Fruit fly (Drosophila melanogaster) whole organism, embryonic: ENCODE measurements around the gene CG5214.

Experiments used
- Aef1 ChIP-seq: fragments of 200-800 bp; sonication (Bioruptor generic); IDR thresholded peaks from 3 replicates; pipeline ENCODE4 v1.3.6; 2022; ENCODE audit warnings: missing biosample characterization, missing genetic modification characterization
- CG10209 ChIP-seq: fragments of 200-800 bp; sonication (Bioruptor generic); optimal IDR thresholded peaks from 3 replicates; lab custom pipeline; 2017; ENCODE audit warnings: missing biosample characterization, mild to moderate bottlenecking, missing genetic modification characterization, missing genetic modification reagents
- CG1024 ChIP-seq: fragments of 200-800 bp; sonication (Bioruptor generic); IDR thresholded peaks from 2 replicates; pipeline ENCODE4 v1.3.6; 2022; ENCODE audit warnings: missing biosample characterization, missing genetic modification characterization
- CG10267 ChIP-seq: fragments of 200-800 bp; sonication (Bioruptor generic); optimal IDR thresholded peaks from 2 replicates; lab custom pipeline; 2018; ENCODE audit warnings: missing biosample characterization, mild to moderate bottlenecking, missing genetic modification characterization, moderate library complexity
- CG10431 ChIP-seq: fragments of 200-800 bp; sonication (Bioruptor generic); optimal IDR thresholded peaks from 3 replicates; lab custom pipeline; 2018; ENCODE audit warnings: missing biosample characterization, mild to moderate bottlenecking, missing genetic modification characterization
- CG11085 ChIP-seq: fragments of 200-800 bp; sonication (Bioruptor generic); IDR thresholded peaks from 2 replicates; pipeline ENCODE4 v1.3.6; 2022; ENCODE audit warnings: missing biosample characterization, missing genetic modification characterization
- CG12236 ChIP-seq: fragments of 200-800 bp; sonication (Bioruptor generic); optimal IDR thresholded peaks from 2 replicates; lab custom pipeline; 2016; ENCODE audit warnings: missing biosample characterization, missing genetic modification characterization
- CG13424 ChIP-seq: fragments of 200-800 bp; sonication (Bioruptor generic); optimal IDR thresholded peaks from 2 replicates; lab custom pipeline; 2019; ENCODE audit warnings: missing biosample characterization, mild to moderate bottlenecking, missing genetic modification characterization, moderate library complexity
- CG15696 ChIP-seq: fragments of 200-800 bp; sonication (Bioruptor generic); optimal IDR thresholded peaks from 2 replicates; lab custom pipeline; 2019; ENCODE audit warnings: missing biosample characterization, mild to moderate bottlenecking, missing genetic modification characterization, moderate library complexity
- CG17612 ChIP-seq: fragments of 200-800 bp; sonication (Bioruptor generic); IDR thresholded peaks from 2 replicates; pipeline ENCODE4 v1.3.6; 2022; ENCODE audit warnings: missing biosample characterization, missing genetic modification characterization
- CG17912 ChIP-seq: fragments of 200-800 bp; sonication (Bioruptor generic); optimal IDR thresholded peaks from 2 replicates; lab custom pipeline; 2018; ENCODE audit warnings: missing biosample characterization, mild to moderate bottlenecking, missing genetic modification characterization
- CG1832 ChIP-seq: fragments of 200-800 bp; sonication (Bioruptor generic); optimal IDR thresholded peaks from 2 replicates; lab custom pipeline; 2017; ENCODE audit warnings: missing biosample characterization, mild to moderate bottlenecking, missing genetic modification characterization, inconsistent platforms
- CG32767 ChIP-seq: fragments of 200-800 bp; sonication (Bioruptor generic); IDR thresholded peaks from 2 replicates; pipeline ENCODE4 v1.3.6; 2022; ENCODE audit warnings: missing biosample characterization, missing genetic modification characterization
- CG3726 ChIP-seq: fragments of 200-800 bp; sonication (Bioruptor generic); IDR thresholded peaks from 3 replicates; pipeline ENCODE4, ENCODE4 v1.3.6; 2022; ENCODE audit warnings: missing biosample characterization, missing genetic modification characterization
- CG4360 ChIP-seq: fragments of 200-800 bp; sonication (Bioruptor generic); IDR thresholded peaks from 2 replicates; pipeline ENCODE4 v1.3.6; 2022; ENCODE audit warnings: missing biosample characterization, missing genetic modification characterization
- CG7271 ChIP-seq: fragments of 200-800 bp; sonication (Bioruptor generic); optimal IDR thresholded peaks from 2 replicates; lab custom pipeline; 2018; ENCODE audit warnings: missing biosample characterization, mild to moderate bottlenecking, missing genetic modification characterization, moderate library complexity
- CG7928 ChIP-seq: fragments of 200-800 bp; sonication (Bioruptor generic); optimal IDR thresholded peaks from 2 replicates; lab custom pipeline; 2017; ENCODE audit warnings: missing biosample characterization, mild to moderate bottlenecking, missing genetic modification characterization
- CG8924 ChIP-seq: fragments of 200-800 bp; optimal IDR thresholded peaks from 3 replicates; lab custom pipeline; 2019; ENCODE audit warnings: missing biosample characterization, mild to moderate bottlenecking, missing genetic modification characterization, moderate library complexity
- CHES-1-like ChIP-seq: fragments of 200-800 bp; sonication (Bioruptor generic); optimal IDR thresholded peaks from 2 replicates; lab custom pipeline; 2016; ENCODE audit warnings: missing biosample characterization, missing genetic modification characterization
- CkIIα-i1 ChIP-seq: fragments of 200-800 bp; sonication (Bioruptor generic); IDR thresholded peaks from 2 replicates; pipeline ENCODE4 v1.3.6; 2022; ENCODE audit warnings: missing biosample characterization, missing genetic modification characterization
- CrebB ChIP-seq: fragments of 200-800 bp; sonication (Bioruptor generic); optimal IDR thresholded peaks from 3 replicates; lab custom pipeline; 2018; ENCODE audit warnings: missing biosample characterization, mild to moderate bottlenecking, missing genetic modification characterization
- Dfd ChIP-seq, 2 experiments: fragments of >200 bp; optimal IDR thresholded peaks; 2 replicates each; lab custom pipeline; 2017; ENCODE audit warnings: missing biosample characterization in 2 of 2, missing genetic modification characterization in 2 of 2
- Dll ChIP-seq: fragments of 200-800 bp; sonication (Bioruptor generic); IDR thresholded peaks from 4 replicates; pipeline ENCODE4 v1.3.6; 2022; ENCODE audit warnings: missing biosample characterization, missing genetic modification characterization; ENCODE audit not compliant: partially characterized antibody
- H15 ChIP-seq: fragments of 200-800 bp; sonication (Bioruptor generic); IDR thresholded peaks from 3 replicates; pipeline ENCODE4 v1.3.6; 2022; ENCODE audit warnings: missing biosample characterization, missing genetic modification characterization
- HmgZ ChIP-seq: fragments of 200-800 bp; sonication (Bioruptor generic); optimal IDR thresholded peaks from 2 replicates; lab custom pipeline; 2018; ENCODE audit warnings: missing biosample characterization, mild to moderate bottlenecking, missing genetic modification characterization
- Mad ChIP-seq: fragments of 200-800 bp; sonication (Bioruptor generic); optimal IDR thresholded peaks from 2 replicates; lab custom pipeline; 2016; ENCODE audit warnings: missing biosample characterization, missing genetic modification characterization
- NK7.1 ChIP-seq: fragments of 200-800 bp; sonication (Bioruptor generic); optimal IDR thresholded peaks from 3 replicates; lab custom pipeline; 2016; ENCODE audit warnings: missing biosample characterization, missing genetic modification characterization
- Optix ChIP-seq: fragments of 200-800 bp; sonication (Bioruptor generic); IDR thresholded peaks from 3 replicates; pipeline ENCODE4 v1.3.6; 2022; ENCODE audit warnings: missing biosample characterization, missing genetic modification characterization
- Ptx1 ChIP-seq: fragments of 200-800 bp; sonication (Bioruptor generic); IDR thresholded peaks from 2 replicates; pipeline ENCODE4 v1.3.6; 2022; ENCODE audit warnings: missing biosample characterization, missing genetic modification characterization
- Stat92E ChIP-seq, 3 experiments: fragments of >200 bp in 2 of 3; fragments of 200-800 bp in 1 of 3; sonication (Bioruptor generic) in 1 of 3; optimal IDR thresholded peaks; 2 replicates each; lab custom pipeline; 2017 to 2019; ENCODE audit warnings: missing biosample characterization in 3 of 3, missing genetic modification characterization in 3 of 3, mild to moderate bottlenecking in 1 of 3, moderate library complexity in 1 of 3
- Usf ChIP-seq: fragments of 200-800 bp; sonication (Bioruptor generic); optimal IDR thresholded peaks from 2 replicates; lab custom pipeline; 2017; ENCODE audit warnings: missing genotype, missing biosample characterization, missing genetic modification characterization
- ac ChIP-seq: fragments of 200-800 bp; sonication (Bioruptor generic); optimal IDR thresholded peaks from 3 replicates; lab custom pipeline; 2017; ENCODE audit warnings: missing biosample characterization, mild to moderate bottlenecking, missing genetic modification characterization
- amos ChIP-seq: fragments of 200-800 bp; sonication (Bioruptor generic); IDR thresholded peaks from 2 replicates; pipeline ENCODE4 v1.3.6; 2022; ENCODE audit warnings: missing biosample characterization, missing genetic modification characterization; ENCODE audit not compliant: partially characterized antibody
- ap ChIP-seq: fragments of 200-800 bp; sonication (Bioruptor generic); IDR thresholded peaks from 2 replicates; pipeline ENCODE4 v1.3.6; 2022; ENCODE audit warnings: missing biosample characterization, missing genetic modification characterization
- cato ChIP-seq: fragments of 200-800 bp; sonication (Bioruptor generic); optimal IDR thresholded peaks from 2 replicates; lab custom pipeline; 2016; ENCODE audit warnings: missing biosample characterization, missing genetic modification characterization, borderline replicate concordance
- chif ChIP-seq, 2 experiments: fragments of 200-800 bp; sonication (Bioruptor generic); optimal IDR thresholded peaks; 3 replicates each; lab custom pipeline; 2016; ENCODE audit warnings: missing biosample characterization in 2 of 2, missing genetic modification characterization in 2 of 2
- dan ChIP-seq: fragments of 200-800 bp; sonication (Bioruptor generic); IDR thresholded peaks from 2 replicates; pipeline ENCODE4 v1.3.6; 2022; ENCODE audit warnings: missing biosample characterization, missing genetic modification characterization
- dpn ChIP-seq, 2 experiments: fragments of 200-800 bp; sonication (Bioruptor generic); optimal IDR thresholded peaks; 3 replicates each; lab custom pipeline; 2016; ENCODE audit warnings: missing biosample characterization in 2 of 2, missing genetic modification characterization in 2 of 2
- fd102C ChIP-seq: fragments of 200-800 bp; sonication (Bioruptor generic); optimal IDR thresholded peaks from 2 replicates; lab custom pipeline; 2018; ENCODE audit warnings: missing biosample characterization, mild to moderate bottlenecking, missing genetic modification characterization, moderate library complexity
- inv ChIP-seq: fragments of 200-800 bp; sonication (Bioruptor generic); IDR thresholded peaks from 2 replicates; pipeline ENCODE4 v1.3.6; 2022; ENCODE audit warnings: missing biosample characterization, missing genetic modification characterization; ENCODE audit not compliant: partially characterized antibody
- jumu ChIP-seq: fragments of 200-800 bp; sonication (Bioruptor generic); optimal IDR thresholded peaks from 3 replicates; lab custom pipeline; 2016; ENCODE audit warnings: missing biosample characterization, missing genetic modification characterization
- pita ChIP-seq: fragments of 200-800 bp; sonication (Bioruptor generic); optimal IDR thresholded peaks from 2 replicates; lab custom pipeline; 2017; ENCODE audit warnings: missing biosample characterization, mild to moderate bottlenecking, missing genetic modification characterization
- prd ChIP-seq, 3 experiments: fragments of >200 bp in 2 of 3; fragments of 200-800 bp in 1 of 3; sonication (Bioruptor generic) in 1 of 3; optimal IDR thresholded peaks in 2 of 3; IDR thresholded peaks in 1 of 3; 2 replicates in 2 of 3; 3 replicates in 1 of 3; pipeline versions ENCODE4 v1.3.6 to Lab custom; 2017 to 2022; ENCODE audit warnings: missing biosample characterization in 1 of 3, missing genetic modification characterization in 1 of 3
- pros ChIP-seq: fragments of 200-800 bp; sonication (Bioruptor generic); optimal IDR thresholded peaks from 3 replicates; lab custom pipeline; 2019; ENCODE audit warnings: missing biosample characterization, mild to moderate bottlenecking, missing genetic modification characterization, moderate library complexity
- run ChIP-seq: fragments of 200-800 bp; sonication (Bioruptor generic); optimal IDR thresholded peaks from 3 replicates; lab custom pipeline; 2018; ENCODE audit warnings: missing biosample characterization, mild to moderate bottlenecking, missing genetic modification characterization
- sima ChIP-seq: fragments of 200-800 bp; sonication (Bioruptor generic); optimal IDR thresholded peaks from 2 replicates; lab custom pipeline; 2016; ENCODE audit warnings: missing biosample characterization, missing genetic modification characterization
- sug ChIP-seq: fragments of 200-800 bp; optimal IDR thresholded peaks from 2 replicates; lab custom pipeline; 2019; ENCODE audit warnings: missing biosample characterization, mild to moderate bottlenecking, missing genetic modification characterization, moderate library complexity
- trem ChIP-seq: fragments of 200-800 bp; optimal IDR thresholded peaks from 3 replicates; lab custom pipeline; 2019; ENCODE audit warnings: missing biosample characterization, mild to moderate bottlenecking, missing genetic modification characterization, moderate library complexity
- trh ChIP-seq: fragments of 200-800 bp; sonication (Bioruptor generic); optimal IDR thresholded peaks from 2 replicates; lab custom pipeline; 2016; ENCODE audit warnings: missing biosample characterization, missing genetic modification characterization
- yki ChIP-seq: fragments of >200 bp; optimal IDR thresholded peaks from 3 replicates; lab custom pipeline; 2018

CG5214 gene

DNA sequence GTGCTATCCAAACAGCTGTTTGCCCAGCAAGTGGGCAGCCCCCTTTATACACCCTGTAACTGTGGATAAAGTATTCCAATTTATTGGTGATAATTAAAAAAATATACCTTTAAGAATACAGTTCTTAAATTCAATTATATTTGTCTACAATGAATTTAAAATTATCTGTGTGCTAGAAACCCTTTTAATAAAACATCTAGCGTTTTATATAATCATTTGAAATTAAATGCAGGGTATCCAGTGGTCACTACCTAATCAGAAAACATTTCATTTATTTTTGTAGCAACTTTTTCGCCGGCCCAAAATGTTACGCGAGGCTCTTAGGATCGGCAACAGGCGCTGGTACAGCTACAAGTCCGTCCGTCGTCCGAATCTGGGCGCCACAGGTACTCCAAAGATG, 17.6 kb upstream of the CG5214 start, which contains the start of gene CG17726 (continued):
- peak; percentile 66 for TF ChIP-seq sima (GFP tag; lab: Kevin White, UChicago)
- peak; percentile 92 for TF ChIP-seq ac (GFP tag; lab: Kevin White, UChicago)
- peak; percentile 97 for TF ChIP-seq Aef1 (GFP tag; lab: Robert Waterston, UW)
- peak; percentile 97 for TF ChIP-seq HmgZ (tag; lab: Kevin White, UChicago)
- TF ChIP-seq H15, result peak; percentile 97
- peak; percentile 94 for TF ChIP-seq CG10267 (tag; lab: Kevin White, UChicago)
- TF ChIP-seq CrebB (tag; lab: Kevin White, UChicago), result peak; percentile 96
- TF ChIP-seq CG32767, result peak; percentile 98
- peak; percentile 99 for TF ChIP-seq trem (tag; lab: Kevin White, UChicago)
- TF ChIP-seq trh, result peak; percentile 91
- TF ChIP-seq pita (GFP tag; lab: Kevin White, UChicago), result no peak
- TF ChIP-seq CG1024 (GFP tag; lab: Robert Waterston, UW), result peak; percentile 95
- TF ChIP-seq dan (GFP tag; lab: Robert Waterston, UW), result peak; percentile 73; the same call in 1 of the 2 replicates
- peak; percentile 97 for TF ChIP-seq CG10209
- peak; percentile 94 for TF ChIP-seq cato
- peak; percentile 58; the same call in 1 of the 3 replicates for TF ChIP-seq Optix (GFP tag; lab: Robert Waterston, UW)
- peak; percentile 38 for TF ChIP-seq pros (GFP tag; lab: Kevin White, UChicago)
- TF ChIP-seq CG12236 (GFP tag; lab: Kevin White, UChicago), result peak; percentile 91
- peak in 1 of 3 experiments; percentile 94 for TF ChIP-seq Stat92E (GFP tag; optimal IDR thresholded peaks at IDR 0.05; lab: Kevin White, UChicago)
- TF ChIP-seq Ptx1, result peak; percentile 98
- TF ChIP-seq yki, result no peak
- TF ChIP-seq CG7271 (tag; lab: Kevin White, UChicago), result peak; percentile 93
- peak; percentile 65 for TF ChIP-seq CG7928 (GFP tag; lab: Kevin White, UChicago)
- TF ChIP-seq Dfd (GFP tag; optimal IDR thresholded peaks at IDR 0.05; lab: Kevin White, UChicago), result no peak
- peak; percentile 95 for TF ChIP-seq CG3726 (GFP tag; lab: Robert Waterston, UW)
- peak; percentile 32; the same call in 1 of the 4 replicates for TF ChIP-seq Dll (GFP tag; lab: Robert Waterston, UW)
- TF ChIP-seq CG10431 (GFP tag; lab: Kevin White, UChicago), result peak; percentile 91
- TF ChIP-seq CG11085 (GFP tag; lab: Robert Waterston, UW), result peak; percentile 89
- TF ChIP-seq CHES-1-like (GFP tag; lab: Kevin White, UChicago), result peak; percentile 84
- peak; percentile 87 for TF ChIP-seq CG17912 (GFP tag; lab: Kevin White, UChicago)
- peak; percentile 99 for TF ChIP-seq CG13424
- TF ChIP-seq inv, result no peak
- TF ChIP-seq Mad, result peak; percentile 89
- peak; percentile 91 for TF ChIP-seq fd102C (GFP tag; lab: Kevin White, UChicago)
- no peak for TF ChIP-seq amos (GFP tag; lab: Robert Waterston, UW)
- no peak for TF ChIP-seq prd (optimal IDR thresholded peaks at IDR 0.05; lab: Kevin White, UChicago)
- peak; percentile 99 for TF ChIP-seq prd (GFP tag; IDR thresholded peaks at IDR 0.05; lab: Robert Waterston, UW)
- peak; percentile 91 to 97 for TF ChIP-seq dpn (GFP tag; optimal IDR thresholded peaks at IDR 0.05; lab: Kevin White, UChicago)
- TF ChIP-seq CG4360 (GFP tag; lab: Robert Waterston, UW), result peak; percentile 82
- TF ChIP-seq Usf (GFP tag; lab: Kevin White, UChicago), result peak; percentile 91
- TF ChIP-seq chif (GFP tag; optimal IDR thresholded peaks at IDR 0.05; lab: Kevin White, UChicago), result peak; percentile 86 to 94
- peak; percentile 79 for TF ChIP-seq jumu
- peak; percentile 95 for TF ChIP-seq sug (tag; lab: Kevin White, UChicago)
- peak; percentile 68 for TF ChIP-seq CkIIα-i1 (GFP tag; lab: Robert Waterston, UW)
- TF ChIP-seq CG8924 (tag; lab: Kevin White, UChicago), result peak; percentile 99
- TF ChIP-seq ap (GFP tag; lab: Robert Waterston, UW), result peak; percentile 99
- TF ChIP-seq NK7.1 (GFP tag; lab: Kevin White, UChicago), result peak; percentile 82
- no peak for TF ChIP-seq CG1832 (GFP tag; lab: Kevin White, UChicago)
- TF ChIP-seq CG15696 (tag; lab: Kevin White, UChicago), result peak; percentile 96
- TF ChIP-seq CG17612, result peak; percentile 96
- peak; percentile 96 for TF ChIP-seq run (tag; lab: Kevin White, UChicago)
